Worm (Caenorhabditis elegans) whole organism, early embryonic: Measurements from ENCODE around the gene sra-8.

Experiments
- B0310.2 ChIP-seq: sonication (generic microtip); optimal IDR thresholded peaks from 2 replicates; lab custom pipeline; 2016; ENCODE audit warnings: mild to moderate bottlenecking, missing genetic modification characterization, missing compliant biosample characterization
- F13C5.2 ChIP-seq: sonication (generic microtip); optimal IDR thresholded peaks from 2 replicates; lab custom pipeline; 2017; ENCODE audit warnings: mild to moderate bottlenecking, missing genetic modification characterization, inconsistent platforms, missing compliant biosample characterization
- aly-1 ChIP-seq: sonication (generic microtip); optimal IDR thresholded peaks from 2 replicates; lab custom pipeline; 2016; ENCODE audit warnings: missing genetic modification characterization, missing compliant biosample characterization
- ama-1 ChIP-seq: fragments of 150-350 bp; optimal IDR thresholded peaks from 2 replicates; lab custom pipeline; 2014
- ceh-13 ChIP-seq: fragments of 200-800 bp; sonication (Bioruptor generic); optimal IDR thresholded peaks from 2 replicates; lab custom pipeline; 2018; ENCODE audit warnings: mild to moderate bottlenecking, missing genetic modification characterization, missing compliant biosample characterization
- ceh-36 ChIP-seq: sonication (generic microtip); optimal IDR thresholded peaks from 2 replicates; lab custom pipeline; 2016; ENCODE audit warnings: missing genetic modification characterization, inconsistent platforms, missing compliant biosample characterization
- ets-7 ChIP-seq: sonication (generic microtip); optimal IDR thresholded peaks from 2 replicates; lab custom pipeline; 2016; ENCODE audit warnings: missing genotype, missing genetic modification characterization, missing compliant biosample characterization
- flt-1 ChIP-seq: fragments of 200-800 bp; sonication (Bioruptor generic); IDR thresholded peaks from 2 replicates; pipeline ENCODE4 v1.3.6; 2022; ENCODE audit warnings: missing genetic modification characterization, missing compliant biosample characterization
- hmbx-1 ChIP-seq: sonication (generic microtip); optimal IDR thresholded peaks from 2 replicates; lab custom pipeline; 2016; ENCODE audit warnings: mild to moderate bottlenecking, missing genetic modification characterization, missing compliant biosample characterization
- hmg-4 ChIP-seq: fragments of 200-800 bp; sonication (Bioruptor generic); optimal IDR thresholded peaks from 2 replicates; lab custom pipeline; 2018; ENCODE audit warnings: mild to moderate bottlenecking, missing genetic modification characterization, missing compliant biosample characterization
- hnd-1 ChIP-seq: sonication (generic microtip); optimal IDR thresholded peaks from 2 replicates; lab custom pipeline; 2016; ENCODE audit warnings: missing genetic modification characterization, missing compliant biosample characterization
- pes-1 ChIP-seq: fragments of 200-800 bp; sonication (Bioruptor generic); IDR thresholded peaks from 2 replicates; pipeline ENCODE4 v1.3.6; 2022; ENCODE audit warnings: missing genetic modification reagents, missing genetic modification characterization, missing compliant biosample characterization
- scrt-1 ChIP-seq: fragments of 200-800 bp; sonication (Bioruptor generic); IDR thresholded peaks from 2 replicates; pipeline ENCODE4 v1.3.6; 2022; ENCODE audit warnings: missing genetic modification characterization, missing compliant biosample characterization
- sea-1 ChIP-seq: fragments of 200-800 bp; sonication (Bioruptor generic); conservative IDR thresholded peaks from 2 replicates; pipeline ENCODE4 v1.3.6; 2022; ENCODE audit warnings: missing genetic modification characterization, missing compliant biosample characterization
- tbx-11 ChIP-seq: fragments of 200-800 bp; sonication (Bioruptor generic); IDR thresholded peaks from 2 replicates; pipeline ENCODE4 v1.3.6; 2022; ENCODE audit warnings: missing genetic modification characterization, missing compliant biosample characterization
- tbx-37 ChIP-seq: fragments of 200-800 bp; sonication (Bioruptor generic); conservative IDR thresholded peaks from 2 replicates; pipeline ENCODE4 v1.3.6; 2022; ENCODE audit warnings: missing genetic modification reagents, missing genetic modification characterization, missing compliant biosample characterization
- tra-4 ChIP-seq: sonication (generic microtip); optimal IDR thresholded peaks from 2 replicates; lab custom pipeline; 2017; ENCODE audit warnings: missing genetic modification characterization, missing compliant biosample characterization

The sra-8 gene

ce11 chrII:9560895-9561294 is 23.4 kb downstream of the sra-8 start:
- TF ChIP-seq ceh-36 (no peak), hnd-1 (no peak), hmbx-1 (tag; lab: Kevin White, UChicago) (no peak), ama-1 (lab: Kevin White, UChicago) (no peak), ceh-13 (no peak), tbx-11 (GFP tag; lab: Robert Waterston, UW) (no peak), tra-4 (tag; lab: Kevin White, UChicago) (no peak), aly-1 (tag; lab: Kevin White, UChicago) (no peak), hmg-4 (GFP tag; lab: Kevin White, UChicago) (no peak), flt-1 (GFP tag; lab: Robert Waterston, UW) (no peak), sea-1 (no peak), scrt-1 (GFP tag; lab: Robert Waterston, UW) (no peak), B0310.2 (tag; lab: Kevin White, UChicago) (no peak), ets-7 (tag; lab: Kevin White, UChicago) (no peak)

- TF ChIP-seq pes-1 (GFP tag; lab: Robert Waterston, UW) = peak; percentile 95
- TF ChIP-seq tra-4 (tag; lab: Kevin White, UChicago) = peak; percentile 55
- peak; percentile 84 for TF ChIP-seq ets-7 (tag; lab: Kevin White, UChicago)
- TF ChIP-seq hmg-4 (GFP tag; lab: Kevin White, UChicago) = peak; percentile 86
- TF ChIP-seq hmbx-1 (tag; lab: Kevin White, UChicago) = peak; percentile 70
- peak; percentile 95 for TF ChIP-seq flt-1 (GFP tag; lab: Robert Waterston, UW)
- TF ChIP-seq F13C5.2 (tag; lab: Kevin White, UChicago) = peak; percentile 95
- peak; percentile 93 for TF ChIP-seq scrt-1 (GFP tag; lab: Robert Waterston, UW)
- TF ChIP-seq aly-1 (tag; lab: Kevin White, UChicago) = peak; percentile 95
- peak; percentile 91 for TF ChIP-seq B0310.2 (tag; lab: Kevin White, UChicago)
- peak; percentile 90 for TF ChIP-seq ceh-13
- TF ChIP-seq tbx-11 (GFP tag; lab: Robert Waterston, UW) = peak; percentile 95
- peak; percentile 92 for TF ChIP-seq tbx-37 (GFP tag; lab: Robert Waterston, UW)
- TF ChIP-seq hnd-1 = peak; percentile 79
- TF ChIP-seq ceh-36 = peak; percentile 94
- TF ChIP-seq sea-1 = peak; percentile 92
- no peak for TF ChIP-seq ama-1 (lab: Kevin White, UChicago)
Observed at ce11 chrII:9566045-9566444, 28.5 kb downstream of the sra-8 start.

ce11 chrII:9573412-9573811 is 35.9 kb downstream of the sra-8 start:
- TF ChIP-seq ets-7 (tag; lab: Kevin White, UChicago) = no peak
- TF ChIP-seq B0310.2 (tag; lab: Kevin White, UChicago) = no peak
- TF ChIP-seq ceh-36 = no peak

DNA sequence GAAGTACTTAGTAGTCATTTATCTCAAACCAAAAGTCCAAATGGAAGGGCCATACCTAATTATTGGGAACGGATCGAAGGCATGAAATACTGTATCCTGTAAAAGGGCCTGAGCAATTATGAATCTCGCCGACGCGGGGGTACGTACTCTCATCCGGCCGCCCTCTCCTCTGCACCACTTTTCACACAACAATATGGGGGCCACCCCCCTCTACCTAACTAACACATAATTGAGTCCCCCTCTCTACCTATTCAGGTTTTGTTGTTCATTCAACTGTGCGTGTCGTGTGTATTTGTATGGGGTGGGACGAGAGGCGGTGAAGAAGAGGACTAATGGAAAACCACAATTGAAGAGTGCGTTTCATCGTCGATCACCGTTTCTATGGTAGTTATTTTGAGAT is 36.9 kb downstream of the sra-8 start:
- TF ChIP-seq ceh-36 (no peak), hmg-4 (GFP tag; lab: Kevin White, UChicago) (peak; percentile 39), F13C5.2 (tag; lab: Kevin White, UChicago) (peak; percentile 20), pes-1 (GFP tag; lab: Robert Waterston, UW) (no peak), sea-1 (no peak), flt-1 (GFP tag; lab: Robert Waterston, UW) (no peak)

- no peak for TF ChIP-seq flt-1 (GFP tag; lab: Robert Waterston, UW)
- TF ChIP-seq hmg-4 (GFP tag; lab: Kevin White, UChicago) = no peak
- TF ChIP-seq ceh-36 = no peak
Observed at ce11 chrII:9575670-9576069, 38.1 kb downstream of the sra-8 start, which contains the start of gene exc-7. Gene exc-7, plus strand, starts transcription at chrII:9575970.

DNA sequence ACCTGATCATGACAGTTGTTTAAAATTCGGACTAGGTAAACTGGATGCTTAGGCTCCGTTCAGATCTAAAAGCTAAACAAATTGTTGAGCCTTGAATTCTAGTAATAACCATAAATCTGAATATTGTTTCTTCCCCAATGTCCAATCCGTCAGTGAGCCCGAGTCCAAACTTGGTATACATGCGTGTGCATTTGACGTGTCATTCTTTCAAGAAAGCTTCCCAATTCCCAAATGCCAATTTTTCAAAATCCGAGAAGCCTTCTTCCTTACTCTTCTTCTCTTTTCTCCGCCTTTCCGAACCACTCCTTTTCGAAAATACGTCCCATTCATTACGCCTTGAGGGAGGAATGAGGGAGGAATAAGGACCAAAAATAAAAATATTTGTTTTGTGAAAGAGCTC is 39.2 kb downstream of the sra-8 start:
- no peak for TF ChIP-seq tra-4 (tag; lab: Kevin White, UChicago)

DNA sequence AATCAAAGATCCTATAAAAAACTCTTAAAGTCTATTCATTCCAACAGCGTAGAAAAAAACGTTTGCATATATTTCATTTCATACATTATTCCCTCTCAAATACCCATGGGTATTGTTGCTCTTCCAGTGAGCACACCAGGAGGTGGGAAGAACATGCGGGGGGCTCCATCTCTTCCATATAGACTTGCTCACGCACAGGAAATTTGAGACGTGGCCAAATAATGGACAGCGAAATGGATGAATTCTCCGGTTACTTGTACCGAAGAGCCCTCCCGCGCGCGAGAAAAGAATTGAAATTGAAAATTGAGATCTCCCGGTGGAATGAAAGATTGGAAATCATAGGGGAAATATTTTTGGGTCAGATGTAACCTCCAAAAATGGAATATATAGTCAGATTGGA is 40.1 kb downstream of the sra-8 start:
- TF ChIP-seq ceh-13 (no peak), aly-1 (tag; lab: Kevin White, UChicago) (no peak), hnd-1 (no peak), F13C5.2 (tag; lab: Kevin White, UChicago) (no peak), hmg-4 (GFP tag; lab: Kevin White, UChicago) (no peak), ceh-36 (no peak), ets-7 (tag; lab: Kevin White, UChicago) (no peak)

ce11 chrII:9583461-9583860 is 45.9 kb downstream of the sra-8 start, which contains the start of gene wee-1.1:
Gene wee-1.1, minus strand, starts transcription at chrII:9583561.
- TF ChIP-seq B0310.2 (tag; lab: Kevin White, UChicago) (no peak), ets-7 (tag; lab: Kevin White, UChicago) (no peak), tbx-37 (GFP tag; lab: Robert Waterston, UW) (no peak), hmbx-1 (tag; lab: Kevin White, UChicago) (no peak), hmg-4 (GFP tag; lab: Kevin White, UChicago) (no peak), F13C5.2 (tag; lab: Kevin White, UChicago) (no peak), aly-1 (tag; lab: Kevin White, UChicago) (no peak), pes-1 (GFP tag; lab: Robert Waterston, UW) (no peak), ceh-13 (no peak), tbx-11 (GFP tag; lab: Robert Waterston, UW) (no peak), scrt-1 (GFP tag; lab: Robert Waterston, UW) (no peak), flt-1 (GFP tag; lab: Robert Waterston, UW) (no peak), sea-1 (no peak)
